Fruit fly (Drosophila melanogaster) whole organism, prepupa: ENCODE results near the gene CG11703.

Experiments
- Blimp-1 ChIP-seq: fragments of 200-800 bp; sonication (Bioruptor generic); optimal IDR thresholded peaks from 3 replicates; lab custom pipeline; 2017; ENCODE audit warnings: missing biosample characterization, missing genetic modification characterization, mild to moderate bottlenecking, moderate library complexity, missing genetic modification reagents
- CG10631 ChIP-seq: fragments of 200-800 bp; sonication (Bioruptor generic); optimal IDR thresholded peaks from 2 replicates; lab custom pipeline; 2016; ENCODE audit warnings: missing biosample characterization, missing genetic modification characterization
- CG11902 ChIP-seq: fragments of 200-800 bp; sonication (Bioruptor generic); optimal IDR thresholded peaks from 3 replicates; lab custom pipeline; 2016; ENCODE audit warnings: missing biosample characterization, missing genetic modification characterization
- CG15336 ChIP-seq: fragments of 200-800 bp; sonication (Bioruptor generic); IDR thresholded peaks from 2 replicates; pipeline ENCODE4 v1.3.6; 2022; ENCODE audit warnings: missing biosample characterization, missing genetic modification characterization
- CG1621 ChIP-seq: fragments of 200-800 bp; sonication (Bioruptor generic); optimal IDR thresholded peaks from 3 replicates; lab custom pipeline; 2018; ENCODE audit warnings: missing biosample characterization, mild to moderate bottlenecking, missing genetic modification characterization
- CG3032 ChIP-seq: fragments of 200-800 bp; optimal IDR thresholded peaks from 2 replicates; lab custom pipeline; 2019; ENCODE audit warnings: missing biosample characterization, mild to moderate bottlenecking, missing genetic modification characterization, moderate library complexity
- CG32006 ChIP-seq: fragments of 200-800 bp; sonication (Bioruptor generic); optimal IDR thresholded peaks from 3 replicates; lab custom pipeline; 2017; ENCODE audit warnings: missing biosample characterization, mild to moderate bottlenecking, missing genetic modification characterization
- CG34406 ChIP-seq: fragments of 200-800 bp; sonication (Bioruptor generic); optimal IDR thresholded peaks from 3 replicates; lab custom pipeline; 2016; ENCODE audit warnings: missing biosample characterization, missing genetic modification characterization
- CG3919 ChIP-seq: fragments of 200-800 bp; sonication (Bioruptor generic); optimal IDR thresholded peaks from 3 replicates; lab custom pipeline; 2016; ENCODE audit warnings: missing biosample characterization, missing genetic modification characterization
- CG4318 ChIP-seq: fragments of 200-800 bp; sonication (Bioruptor generic); optimal IDR thresholded peaks from 3 replicates; lab custom pipeline; 2017; ENCODE audit warnings: missing biosample characterization, mild to moderate bottlenecking, missing genetic modification characterization
- CG6163 ChIP-seq: fragments of 200-800 bp; sonication (Bioruptor generic); IDR thresholded peaks from 3 replicates; pipeline ENCODE4 v1.3.6; 2022; ENCODE audit warnings: missing biosample characterization, missing genetic modification characterization
- CG6276 ChIP-seq: fragments of 200-800 bp; sonication (Bioruptor generic); optimal IDR thresholded peaks from 2 replicates; lab custom pipeline; 2017; ENCODE audit warnings: missing biosample characterization, mild to moderate bottlenecking, missing genetic modification characterization
- CG6792 ChIP-seq: fragments of 200-800 bp; sonication (Bioruptor generic); optimal IDR thresholded peaks from 3 replicates; lab custom pipeline; 2016; ENCODE audit warnings: missing biosample characterization, missing genetic modification characterization
- CG6808 ChIP-seq: fragments of 200-800 bp; sonication (Bioruptor generic); optimal IDR thresholded peaks from 3 replicates; lab custom pipeline; 2017; ENCODE audit warnings: missing biosample characterization, missing genetic modification characterization, mild to moderate bottlenecking, moderate library complexity, missing genetic modification reagents
- CG6854 ChIP-seq: fragments of 200-800 bp; sonication (Bioruptor generic); optimal IDR thresholded peaks from 2 replicates; lab custom pipeline; 2017; ENCODE audit warnings: missing biosample characterization, mild to moderate bottlenecking, missing genetic modification characterization
- CG7368 ChIP-seq: fragments of 200-800 bp; sonication (Bioruptor generic); optimal IDR thresholded peaks from 3 replicates; lab custom pipeline; 2016; ENCODE audit warnings: missing biosample characterization, missing genetic modification characterization
- CG8119 ChIP-seq: fragments of 200-800 bp; sonication (Bioruptor generic); IDR thresholded peaks from 3 replicates; pipeline ENCODE4 v1.3.6; 2022; ENCODE audit warnings: missing biosample characterization, missing genetic modification characterization
- CG8319 ChIP-seq: fragments of 200-800 bp; sonication (Bioruptor generic); optimal IDR thresholded peaks from 3 replicates; lab custom pipeline; 2016; ENCODE audit warnings: missing biosample characterization, missing genetic modification characterization
- CG8632 ChIP-seq: fragments of 200-800 bp; sonication (Bioruptor generic); optimal IDR thresholded peaks from 3 replicates; lab custom pipeline; 2016; ENCODE audit warnings: missing biosample characterization, missing genetic modification characterization
- Eip75B ChIP-seq: fragments of 200-800 bp; sonication (Bioruptor generic); optimal IDR thresholded peaks from 3 replicates; lab custom pipeline; 2016; ENCODE audit warnings: missing biosample characterization, missing genetic modification characterization
- Eip78C ChIP-seq: fragments of 200-800 bp; sonication (Bioruptor generic); peaks from one replicate; lab custom pipeline; 2016; ENCODE audit warnings: missing biosample characterization, missing genetic modification characterization
- Eip93F ChIP-seq: fragments of 200-800 bp; sonication (Bioruptor generic); optimal IDR thresholded peaks from 2 replicates; lab custom pipeline; 2016; ENCODE audit warnings: missing biosample characterization, mild to moderate bottlenecking, missing genetic modification characterization
- Ets21C ChIP-seq: fragments of 200-800 bp; sonication (Bioruptor generic); optimal IDR thresholded peaks from 3 replicates; lab custom pipeline; 2016; ENCODE audit warnings: missing biosample characterization, missing genetic modification characterization
- Hr38 ChIP-seq: sonication (Bioruptor generic); optimal IDR thresholded peaks from 2 replicates; lab custom pipeline; 2016; ENCODE audit warnings: missing biosample characterization, missing genetic modification characterization
- Hr39 ChIP-seq: fragments of 200-800 bp; sonication (Bioruptor generic); optimal IDR thresholded peaks from 2 replicates; lab custom pipeline; 2016; ENCODE audit warnings: missing biosample characterization, missing genetic modification characterization
- Hr4 ChIP-seq: fragments of 200-800 bp; sonication (Bioruptor generic); optimal IDR thresholded peaks from 3 replicates; lab custom pipeline; 2016; ENCODE audit warnings: missing biosample characterization, missing genetic modification characterization
- Lpt ChIP-seq: fragments of 200-800 bp; sonication (Bioruptor generic); optimal IDR thresholded peaks from 3 replicates; lab custom pipeline; 2016; ENCODE audit warnings: missing biosample characterization, missing genetic modification characterization
- Met ChIP-seq: fragments of 200-800 bp; sonication (Bioruptor generic); optimal IDR thresholded peaks from 3 replicates; lab custom pipeline; 2016; ENCODE audit warnings: missing biosample characterization, missing genetic modification characterization
- OdsH ChIP-seq: fragments of 200-800 bp; sonication (Bioruptor generic); optimal IDR thresholded peaks from 3 replicates; lab custom pipeline; 2016; ENCODE audit warnings: missing biosample characterization, missing genetic modification characterization
- Smox ChIP-seq: fragments of 200-800 bp; sonication (Bioruptor generic); optimal IDR thresholded peaks from 3 replicates; lab custom pipeline; 2016; ENCODE audit warnings: missing biosample characterization, missing genetic modification characterization
- Sox102F ChIP-seq: fragments of 200-800 bp; sonication (Bioruptor generic); optimal IDR thresholded peaks from 2 replicates; lab custom pipeline; 2016; ENCODE audit warnings: missing biosample characterization, mild to moderate bottlenecking, missing genetic modification characterization
- Sox14 ChIP-seq: fragments of 200-800 bp; sonication (Bioruptor generic); optimal IDR thresholded peaks from 3 replicates; lab custom pipeline; 2016; ENCODE audit warnings: missing biosample characterization, missing genetic modification characterization
- Sox15 ChIP-seq: fragments of 200-800 bp; sonication (Bioruptor generic); optimal IDR thresholded peaks from 3 replicates; lab custom pipeline; 2016; ENCODE audit warnings: missing biosample characterization, missing genetic modification characterization
- acj6 ChIP-seq: fragments of 200-800 bp; sonication (Bioruptor generic); optimal IDR thresholded peaks from 3 replicates; lab custom pipeline; 2016; ENCODE audit warnings: missing biosample characterization, missing genetic modification characterization
- cyc ChIP-seq: fragments of 200-800 bp; sonication (Bioruptor generic); optimal IDR thresholded peaks from 3 replicates; lab custom pipeline; 2016; ENCODE audit warnings: missing biosample characterization, missing genetic modification characterization
- dsx ChIP-seq: fragments of 200-800 bp; optimal IDR thresholded peaks from 3 replicates; lab custom pipeline; 2019; ENCODE audit warnings: missing biosample characterization, mild to moderate bottlenecking, missing genetic modification characterization, moderate library complexity; ENCODE audit not compliant: poor library complexity, severe bottlenecking
- eg ChIP-seq: fragments of 200-800 bp; sonication (Bioruptor generic); IDR thresholded peaks from 3 replicates; pipeline ENCODE4 v1.3.6; 2022; ENCODE audit warnings: missing biosample characterization, missing genetic modification characterization
- fd59A ChIP-seq: fragments of 200-800 bp; sonication (Bioruptor generic); optimal IDR thresholded peaks from 2 replicates; lab custom pipeline; 2017; ENCODE audit warnings: missing biosample characterization, mild to moderate bottlenecking, missing genetic modification characterization, missing genetic modification reagents
- fkh ChIP-seq: fragments of 200-800 bp; sonication (Bioruptor generic); optimal IDR thresholded peaks from 3 replicates; lab custom pipeline; 2017; ENCODE audit warnings: missing biosample characterization, mild to moderate bottlenecking, missing genetic modification characterization, moderate library complexity
- lz ChIP-seq: fragments of 200-800 bp; sonication (Bioruptor generic); optimal IDR thresholded peaks from 3 replicates; lab custom pipeline; 2016; ENCODE audit warnings: missing biosample characterization, missing genetic modification characterization
- salr ChIP-seq, 2 experiments: fragments of 200-800 bp; sonication (Bioruptor generic); optimal IDR thresholded peaks; 3 replicates each; lab custom pipeline; 2016 to 2018; ENCODE audit warnings: missing biosample characterization in 2 of 2, missing genetic modification characterization in 2 of 2, mild to moderate bottlenecking in 1 of 2
- ss ChIP-seq, 2 experiments: fragments of 200-800 bp; sonication (Bioruptor generic); optimal IDR thresholded peaks; 2 replicates in 1 of 2; 3 replicates in 1 of 2; lab custom pipeline; 2017 to 2018; ENCODE audit warnings: mild to moderate bottlenecking in 2 of 2, missing biosample characterization in 2 of 2, missing genetic modification characterization in 2 of 2, moderate library complexity in 1 of 2
- topi ChIP-seq: fragments of 200-800 bp; sonication (Bioruptor generic); optimal IDR thresholded peaks from 3 replicates; lab custom pipeline; 2016; ENCODE audit warnings: missing biosample characterization, missing genetic modification characterization
- vri ChIP-seq: fragments of 200-800 bp; sonication (Bioruptor generic); optimal IDR thresholded peaks from 3 replicates; lab custom pipeline; 2016; ENCODE audit warnings: missing biosample characterization, mild to moderate bottlenecking, missing genetic modification characterization

The CG11703 gene

dm6 chr3R:19223369-19223768 is 4.6 kb downstream of the CG11703 start:
- TF ChIP-seq CG15336 (GFP tag; lab: Robert Waterston, UW) (no peak), fkh (GFP tag; lab: Kevin White, UChicago) (peak; percentile 48), vri (GFP tag; lab: Kevin White, UChicago) (peak; percentile 12), eg (GFP tag; lab: Robert Waterston, UW) (no peak), ss (GFP tag; optimal IDR thresholded peaks at IDR 0.05; lab: Kevin White, UChicago) (no peak), CG6792 (GFP tag; lab: Kevin White, UChicago) (no peak), CG6276 (GFP tag; lab: Kevin White, UChicago) (no peak), CG1621 (no peak), Sox15 (GFP tag; lab: Kevin White, UChicago) (no peak), topi (no peak), CG34406 (GFP tag; lab: Kevin White, UChicago) (no peak), cyc (no peak), salr (GFP tag; optimal IDR thresholded peaks at IDR 0.05; lab: Kevin White, UChicago) (no peak)

dm6 chr3R:19221350-19221749 is 6.6 kb downstream of the CG11703 start:
- no peak for TF ChIP-seq CG10631 (GFP tag; lab: Kevin White, UChicago)

dm6 chr3R:19212545-19213176 is 15.3 kb downstream of the CG11703 start:
- TF ChIP-seq fkh (GFP tag; lab: Kevin White, UChicago) (no peak), vri (GFP tag; lab: Kevin White, UChicago) (peak; percentile 4)

dm6 chr3R:19211778-19212177 is 16.2 kb downstream of the CG11703 start, which contains the start of gene cry:
Gene cry, plus strand, starts transcription at chr3R:19212154.
- TF ChIP-seq CG8632, result peak; percentile 84
- TF ChIP-seq Eip75B (GFP tag; lab: Kevin White, UChicago), result peak; percentile 89
- TF ChIP-seq Hr4 (GFP tag; lab: Kevin White, UChicago), result peak; percentile 85
- TF ChIP-seq Blimp-1 (GFP tag; lab: Kevin White, UChicago), result peak; percentile 45
- peak; percentile 94 for TF ChIP-seq OdsH
- peak; percentile 88 for TF ChIP-seq CG4318 (GFP tag; lab: Kevin White, UChicago)
- TF ChIP-seq lz (GFP tag; lab: Kevin White, UChicago), result peak; percentile 80
- TF ChIP-seq CG3032 (tag; lab: Kevin White, UChicago), result peak; percentile 90
- peak; percentile 74 for TF ChIP-seq Smox (GFP tag; lab: Kevin White, UChicago)
- peak; percentile 40 for TF ChIP-seq CG6854 (GFP tag; lab: Kevin White, UChicago)
- peak; percentile 82 for TF ChIP-seq CG6792 (GFP tag; lab: Kevin White, UChicago)
- TF ChIP-seq eg (GFP tag; lab: Robert Waterston, UW), result peak; percentile 77
- TF ChIP-seq fd59A, result peak; percentile 93
- TF ChIP-seq Lpt (GFP tag; lab: Kevin White, UChicago), result peak; percentile 86
- no peak for TF ChIP-seq Eip93F (GFP tag; lab: Kevin White, UChicago)
- peak; percentile 84 for TF ChIP-seq CG6163 (GFP tag; lab: Robert Waterston, UW)
- peak; percentile 97 for TF ChIP-seq Eip78C (GFP tag; lab: Kevin White, UChicago)
- TF ChIP-seq CG15336 (GFP tag; lab: Robert Waterston, UW), result peak; percentile 87
- TF ChIP-seq vri (GFP tag; lab: Kevin White, UChicago), result peak; percentile 34
- peak; percentile 81 for TF ChIP-seq CG11902 (GFP tag; lab: Kevin White, UChicago)
- TF ChIP-seq Hr38 (GFP tag; lab: Kevin White, UChicago), result no peak
- TF ChIP-seq Ets21C (GFP tag; lab: Kevin White, UChicago), result peak; percentile 59
- peak; percentile 80 for TF ChIP-seq cyc
- peak; percentile 90 for TF ChIP-seq CG8119 (GFP tag; lab: Robert Waterston, UW)
- TF ChIP-seq CG8319, result peak; percentile 74
- TF ChIP-seq Hr39 (GFP tag; lab: Kevin White, UChicago), result peak; percentile 72
- peak; percentile 90 for TF ChIP-seq CG10631 (GFP tag; lab: Kevin White, UChicago)
- TF ChIP-seq CG3919 (GFP tag; lab: Kevin White, UChicago), result peak; percentile 90
- TF ChIP-seq CG6808 (GFP tag; lab: Kevin White, UChicago), result peak; percentile 89
- peak; percentile 89 for TF ChIP-seq dsx (GFP tag; lab: Kevin White, UChicago)
- peak; percentile 80 for TF ChIP-seq Met
- peak; percentile 93 for TF ChIP-seq CG32006 (GFP tag; lab: Kevin White, UChicago)
- peak; percentile 74 for TF ChIP-seq CG7368 (GFP tag; lab: Kevin White, UChicago)
- peak; percentile 60 for TF ChIP-seq Sox102F (GFP tag; lab: Kevin White, UChicago)
- peak; percentile 93 for TF ChIP-seq acj6
- TF ChIP-seq topi, result peak; percentile 76
- peak; percentile 86 for TF ChIP-seq Sox14
- peak; percentile 79 for TF ChIP-seq Sox15 (GFP tag; lab: Kevin White, UChicago)
